Worm (Caenorhabditis elegans): ENCODE measurements around the gene Y4C6B.3.

- TF ChIP-seq ref-1 (GFP tag; conservative IDR thresholded peaks at IDR 0.05) (no peak), flt-1 (GFP tag; IDR thresholded peaks at IDR 0.05) (no peak), ztf-23 (GFP tag; IDR thresholded peaks at IDR 0.05) (no peak), cog-1 (tag; optimal IDR thresholded peaks at IDR 0.05) (no peak), med-1 (GFP tag; optimal IDR thresholded peaks at IDR 0.05; ENCODE audit: insufficient read depth) (no peak)
These were observed 31.9 kb downstream of the Y4C6B.3 start, which contains the start of the genes hda-6 and F41H10.4 for ce11 chrIV:5364135-5364609.

All from whole organism, midembryonic.